Worm (Caenorhabditis elegans): Measurements from ENCODE around the gene srt-3.

ce11 chrV:4260090-4260489 lies at the start of gene srt-3:
- no peak for TF ChIP-seq cog-1 (tag; optimal IDR thresholded peaks at IDR 0.05)
- TF ChIP-seq flt-1 (GFP tag; IDR thresholded peaks at IDR 0.05), result no peak

Measured in whole organism, midembryonic.